Worm (Caenorhabditis elegans) whole organism, L4 larva: ENCODE measurements around the gene chil-11.

Experiments
- T20F7.1 ChIP-seq: fragments of 200-800 bp; sonication (Bioruptor generic); optimal IDR thresholded peaks from 2 replicates; lab custom pipeline; 2018; ENCODE audit warnings: mild to moderate bottlenecking, missing genetic modification characterization, missing compliant biosample characterization
- Y105C5A.15 ChIP-seq: fragments of 200-800 bp; sonication (Bioruptor generic); IDR thresholded peaks from 2 replicates; pipeline ENCODE4 v1.3.6; 2022; ENCODE audit warnings: missing genetic modification characterization, missing compliant biosample characterization
- aha-1 ChIP-seq: fragments of 150-350 bp; peaks from one replicate; lab custom pipeline; 2014; ENCODE audit warnings: missing biosample characterization, missing genetic modification characterization
- ama-1 ChIP-seq: fragments of 150-350 bp; optimal IDR thresholded peaks from 2 replicates; lab custom pipeline; 2014; ENCODE audit warnings: inconsistent platforms, mixed read lengths
- ceh-32 ChIP-seq: sonication (generic microtip); optimal IDR thresholded peaks from 2 replicates; lab custom pipeline; 2016; ENCODE audit warnings: mild to moderate bottlenecking, missing genetic modification characterization, missing compliant biosample characterization; ENCODE audit not compliant: poor library complexity
- daf-12 ChIP-seq: fragments of 150-350 bp; optimal IDR thresholded peaks from 2 replicates; lab custom pipeline; 2014; ENCODE audit warnings: missing biosample characterization, missing genetic modification reagents, missing genetic modification characterization
- duxl-1 ChIP-seq: sonication (generic microtip); optimal IDR thresholded peaks from 2 replicates; lab custom pipeline; 2016; ENCODE audit warnings: mild to moderate bottlenecking, missing genetic modification characterization, moderate library complexity, missing compliant biosample characterization; ENCODE audit not compliant: poor library complexity
- dve-1 ChIP-seq: sonication (generic microtip); optimal IDR thresholded peaks from 2 replicates; lab custom pipeline; 2017; ENCODE audit warnings: antibody characterized with exemption, mild to moderate bottlenecking, missing genetic modification characterization, missing compliant biosample characterization; ENCODE audit not compliant: insufficient read depth
- fkh-10 ChIP-seq: fragments of 150-350 bp; optimal IDR thresholded peaks from 2 replicates; lab custom pipeline; 2014; ENCODE audit warnings: missing biosample characterization, missing genetic modification reagents, missing genetic modification characterization
- hif-1 ChIP-seq, 2 experiments: sonication (generic microtip); optimal IDR thresholded peaks; 2 replicates each; lab custom pipeline; 2016 to 2017; ENCODE audit warnings: missing compliant biosample characterization in 2 of 2, missing genetic modification characterization in 2 of 2, missing genetic modification reagents in 2 of 2, missing genotype in 2 of 2, mild to moderate bottlenecking in 1 of 2
- hlh-11 ChIP-seq: fragments of 200-800 bp; sonication (Bioruptor generic); optimal IDR thresholded peaks from 2 replicates; lab custom pipeline; 2018; ENCODE audit warnings: mild to moderate bottlenecking, missing genetic modification characterization, missing compliant biosample characterization
- hmg-1.1 ChIP-seq: fragments of 200-800 bp; sonication (Bioruptor generic); IDR thresholded peaks from 2 replicates; pipeline ENCODE4 v1.3.6; 2022; ENCODE audit warnings: missing genetic modification reagents, missing genetic modification characterization, missing compliant biosample characterization
- lin-29 ChIP-seq: fragments of 200-800 bp; sonication (Bioruptor generic); IDR thresholded peaks from 2 replicates; pipeline ENCODE4 v1.3.6; 2022; ENCODE audit warnings: missing genetic modification reagents, missing genetic modification characterization, missing compliant biosample characterization
- lin-39 ChIP-seq: fragments of 150-350 bp; optimal IDR thresholded peaks from 2 replicates; lab custom pipeline; 2014; ENCODE audit warnings: missing biosample characterization, missing genetic modification reagents, missing genetic modification characterization
- madf-5 ChIP-seq, 2 experiments: fragments of 200-800 bp; sonication (Bioruptor generic); IDR thresholded peaks; 2 replicates each; pipeline ENCODE4 v1.3.6; 2022; ENCODE audit warnings: missing compliant biosample characterization in 2 of 2, missing genetic modification characterization in 2 of 2
- mdl-1 ChIP-seq, 2 experiments: fragments of 150-350 bp in 1 of 2; sonication (generic microtip) in 1 of 2; optimal IDR thresholded peaks; 2 replicates each; lab custom pipeline; 2014 to 2017; ENCODE audit warnings: missing biosample characterization in 2 of 2, missing genetic modification characterization in 2 of 2
- mep-1 ChIP-seq: fragments of 150-350 bp; sonication (generic microtip); optimal IDR thresholded peaks from 3 replicates; lab custom pipeline; 2014; ENCODE audit warnings: missing biosample characterization, missing genetic modification characterization
- mxl-2 ChIP-seq: fragments of 200-800 bp; sonication (Bioruptor generic); conservative IDR thresholded peaks from 2 replicates; pipeline ENCODE4 v1.3.6; 2022; ENCODE audit warnings: missing genetic modification reagents, missing genetic modification characterization, missing compliant biosample characterization
- mxl-3 ChIP-seq: fragments of 200-800 bp; sonication (Bioruptor generic); optimal IDR thresholded peaks from 2 replicates; lab custom pipeline; 2018; ENCODE audit warnings: mild to moderate bottlenecking, missing genetic modification characterization, missing compliant biosample characterization
- nhr-102 ChIP-seq: sonication (generic microtip); optimal IDR thresholded peaks from 2 replicates; lab custom pipeline; 2016; ENCODE audit warnings: mild to moderate bottlenecking, missing genetic modification characterization, moderate library complexity, missing compliant biosample characterization
- nhr-11 ChIP-seq: fragments of 150-350 bp; optimal IDR thresholded peaks from 2 replicates; lab custom pipeline; 2014; ENCODE audit warnings: missing biosample characterization, missing genetic modification characterization
- nhr-25 ChIP-seq: sonication (generic microtip); optimal IDR thresholded peaks from 2 replicates; lab custom pipeline; 2017; ENCODE audit warnings: missing genetic modification characterization, mild to moderate bottlenecking, missing compliant biosample characterization, antibody characterized with exemption, moderate library complexity, borderline replicate concordance; ENCODE audit not compliant: insufficient read depth
- rbr-2 ChIP-seq: sonication (generic microtip); optimal IDR thresholded peaks from 2 replicates; lab custom pipeline; 2016; ENCODE audit warnings: missing genotype, missing genetic modification characterization, missing compliant biosample characterization
- sdz-12 ChIP-seq: fragments of 200-800 bp; sonication (Bioruptor generic); optimal IDR thresholded peaks from 2 replicates; lab custom pipeline; 2018; ENCODE audit warnings: mild to moderate bottlenecking, missing genetic modification characterization, missing compliant biosample characterization
- tag-97 ChIP-seq: fragments of 200-800 bp; sonication (Bioruptor generic); IDR thresholded peaks from 2 replicates; pipeline ENCODE4 v1.3.6; 2022; ENCODE audit warnings: missing genetic modification characterization, missing compliant biosample characterization
- tra-1 ChIP-seq: fragments of 200-800 bp; sonication (Bioruptor generic); IDR thresholded peaks from 2 replicates; pipeline ENCODE4 v1.3.6; 2022; ENCODE audit warnings: missing genetic modification reagents, missing genetic modification characterization, missing compliant biosample characterization
- unc-130 ChIP-seq: sonication (generic microtip); optimal IDR thresholded peaks from 2 replicates; lab custom pipeline; 2016; ENCODE audit warnings: missing genetic modification reagents, missing genetic modification characterization, missing compliant biosample characterization
- unc-62 ChIP-seq, 3 experiments: fragments of 150-350 bp in 1 of 3; sonication (generic microtip); optimal IDR thresholded peaks in 2 of 3; peaks in 1 of 3; 1 replicate in 1 of 3; 2 replicates in 2 of 3; lab custom pipeline; 2014 to 2017; ENCODE audit warnings: missing biosample characterization in 3 of 3, missing genetic modification characterization in 3 of 3, missing genetic modification reagents in 3 of 3, missing genotype in 1 of 3
- zip-2 ChIP-seq: fragments of 150-350 bp; optimal IDR thresholded peaks from 2 replicates; lab custom pipeline; 2014; ENCODE audit warnings: missing biosample characterization, missing genetic modification characterization

The chil-11 gene

DNA sequence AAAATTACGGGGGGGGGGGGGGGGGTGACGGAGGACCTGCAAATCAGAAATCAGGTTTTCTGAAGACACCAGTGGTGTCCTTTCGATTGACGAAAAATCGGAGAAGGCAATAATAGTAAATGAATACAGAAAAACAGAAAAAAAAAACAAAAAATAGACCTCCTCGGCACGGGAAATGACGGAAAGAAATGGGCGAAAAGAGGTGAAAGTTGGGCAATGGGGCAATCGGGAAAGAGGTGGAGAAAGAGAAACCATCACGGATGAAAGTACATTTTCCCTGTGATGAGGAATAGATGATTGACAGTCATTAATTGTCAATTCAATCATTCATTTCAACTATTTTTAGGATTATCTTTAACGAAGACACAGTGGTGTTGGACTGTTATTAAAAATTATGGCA, 37.2 kb upstream of the chil-11 start:
- TF ChIP-seq zip-2 (tag; lab: Kevin White, UChicago), result no peak
- no peak for TF ChIP-seq tra-1
- no peak for TF ChIP-seq Y105C5A.15 (GFP tag; lab: Robert Waterston, UW)
- no peak for TF ChIP-seq mxl-2
- no peak for TF ChIP-seq unc-130 (GFP tag; lab: Kevin White, UChicago)
- no peak for TF ChIP-seq hlh-11 (tag; lab: Kevin White, UChicago)
- TF ChIP-seq ceh-32, result no peak
- no peak for TF ChIP-seq lin-39 (tag; lab: Kevin White, UChicago)
- no peak for TF ChIP-seq tag-97 (GFP tag; lab: Robert Waterston, UW)
- TF ChIP-seq nhr-102, result no peak

DNA sequence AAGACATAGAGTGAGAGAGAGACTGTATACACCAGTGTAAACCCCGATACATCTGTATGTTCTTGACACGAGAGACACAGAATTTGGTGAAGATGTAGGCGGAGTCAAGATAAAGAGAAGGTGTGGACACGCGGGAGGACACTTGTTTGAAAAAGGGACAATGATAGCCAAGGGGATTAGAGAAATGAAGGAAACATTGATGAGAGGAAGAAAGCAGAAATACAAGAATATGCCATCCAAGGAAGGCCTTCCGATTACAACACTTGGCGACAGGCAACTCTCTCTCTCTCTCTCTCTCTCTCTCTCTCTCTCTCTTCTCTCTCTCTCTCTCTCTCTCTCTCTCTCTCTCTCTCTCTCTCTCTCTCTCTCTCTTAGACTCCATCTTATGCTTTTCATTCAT, 34.5 kb upstream of the chil-11 start:
- TF ChIP-seq mdl-1 (tag; optimal IDR thresholded peaks at IDR 0.05; lab: Kevin White, UChicago), result peak; percentile 3 to 8
- no peak for TF ChIP-seq T20F7.1 (GFP tag; lab: Kevin White, UChicago)
- TF ChIP-seq nhr-25 (tag; lab: Kevin White, UChicago), result peak; percentile 64
- peak; percentile 41; the same call in 1 of the 2 replicates for TF ChIP-seq lin-29
- no peak for TF ChIP-seq lin-39 (tag; lab: Kevin White, UChicago)
- TF ChIP-seq mep-1 (tag; lab: Kevin White, UChicago), result no peak
- no peak for TF ChIP-seq madf-5 (GFP tag; IDR thresholded peaks at IDR 0.05; lab: Robert Waterston, UW)
- TF ChIP-seq hmg-1.1, result no peak
- no peak for TF ChIP-seq dve-1 (tag; lab: Kevin White, UChicago)
- TF ChIP-seq unc-62 (GFP tag; optimal IDR thresholded peaks at IDR 0.05 in 1 of 2; lab: Kevin White, UChicago), result peak in 1 of 2 experiments; percentile 46
- TF ChIP-seq unc-62 (tag; optimal IDR thresholded peaks at IDR 0.05; lab: Kevin White, UChicago), result no peak
- TF ChIP-seq sdz-12 (GFP tag; lab: Kevin White, UChicago), result no peak
- TF ChIP-seq mxl-3, result peak; percentile 82

DNA sequence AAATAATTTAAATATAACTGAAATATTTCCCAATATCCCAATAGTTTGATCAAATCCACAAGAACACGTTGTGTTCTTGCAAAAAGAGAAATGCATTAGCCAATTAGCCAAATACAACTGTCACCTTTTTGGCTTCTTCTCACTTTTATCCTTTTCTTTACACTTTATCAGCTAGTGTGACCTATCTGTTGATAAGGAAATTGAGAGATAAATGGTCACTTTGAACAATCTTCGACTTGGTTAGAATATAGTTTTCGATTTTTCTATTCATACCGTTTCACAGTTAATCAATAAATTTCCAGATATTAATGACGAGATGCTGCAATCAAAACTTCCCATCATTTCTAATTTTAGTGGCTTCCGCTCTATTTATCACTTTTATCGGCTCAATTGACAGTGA, 32.3 kb upstream of the chil-11 start, which contains the start of gene C55C3.1:
C55C3.1 (plus strand) TSS at position 301 of the 400 bp plus-strand sequence.
- TF ChIP-seq nhr-11 (tag; lab: Kevin White, UChicago), result no peak

DNA sequence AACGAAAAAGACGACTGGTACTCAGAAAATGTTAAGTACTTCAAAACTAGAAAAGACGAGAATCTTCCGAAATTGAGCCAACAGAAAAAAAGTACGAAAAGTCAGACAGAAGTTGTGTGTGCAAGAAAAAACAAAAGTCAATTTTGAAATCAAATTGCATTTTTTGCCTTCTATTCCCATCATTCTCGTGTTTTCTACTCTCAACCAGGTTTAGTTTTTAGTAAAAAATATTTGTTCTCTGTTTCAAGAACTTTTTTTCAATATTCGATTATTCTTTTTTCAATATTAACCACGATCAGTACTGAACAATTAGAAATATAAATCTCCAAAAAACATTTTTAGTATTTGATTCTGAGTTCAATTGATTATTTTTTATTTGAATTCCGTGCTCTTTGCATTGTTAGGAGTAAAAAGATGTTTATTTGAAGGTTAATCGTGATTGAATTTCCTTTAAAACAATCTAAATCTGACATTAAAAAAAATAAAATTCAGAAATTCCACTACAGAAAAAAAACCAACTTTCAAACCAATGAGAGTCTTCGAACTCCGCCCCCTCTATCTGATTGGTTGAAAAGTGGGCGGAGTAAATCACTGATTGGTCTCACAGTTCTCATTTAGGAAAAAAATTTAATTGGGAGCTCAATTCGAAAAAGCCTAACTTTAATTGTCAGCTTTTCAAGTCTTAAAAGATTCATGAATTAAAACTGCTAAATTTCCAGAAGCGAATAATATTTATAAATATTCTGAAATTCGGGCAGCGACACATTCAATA, 25.6 kb upstream of the chil-11 start:
- peak; percentile 33 for TF ChIP-seq fkh-10 (GFP tag; lab: Kevin White, UChicago)
- TF ChIP-seq daf-12, result no peak
- no peak for TF ChIP-seq hif-1 (tag; optimal IDR thresholded peaks at IDR 0.05; lab: Kevin White, UChicago)
- peak; percentile 55 for TF ChIP-seq aha-1
- TF ChIP-seq ama-1 (lab: Kevin White, UChicago), result no peak
- TF ChIP-seq unc-62 (GFP tag; optimal IDR thresholded peaks at IDR 0.05 in 1 of 2; lab: Kevin White, UChicago), result peak in 1 of 2 experiments; percentile 58
- no peak for TF ChIP-seq unc-62 (tag; optimal IDR thresholded peaks at IDR 0.05; lab: Kevin White, UChicago)

DNA sequence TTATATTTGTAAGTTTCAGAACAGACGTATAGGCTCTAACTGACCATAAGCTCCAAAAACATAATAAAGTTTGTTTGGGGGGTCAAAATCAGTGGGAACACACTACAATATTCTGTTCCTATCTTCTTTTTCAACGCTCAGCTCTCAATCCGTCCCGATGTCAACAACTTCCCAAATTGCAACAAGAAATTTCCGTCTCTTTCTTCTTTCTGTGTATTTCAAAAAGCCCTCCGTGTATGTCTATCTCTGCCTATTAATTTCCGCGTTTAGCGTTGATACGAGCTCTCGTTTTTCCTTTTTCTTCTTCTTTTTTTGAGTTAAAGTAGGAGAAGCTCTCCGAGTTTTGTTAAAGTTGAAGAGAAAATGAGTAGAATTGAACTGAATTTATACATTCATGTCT, 17.5 kb upstream of the chil-11 start:
- TF ChIP-seq fkh-10 (GFP tag; lab: Kevin White, UChicago) (peak; percentile 65), rbr-2 (tag; lab: Kevin White, UChicago) (no peak)

DNA sequence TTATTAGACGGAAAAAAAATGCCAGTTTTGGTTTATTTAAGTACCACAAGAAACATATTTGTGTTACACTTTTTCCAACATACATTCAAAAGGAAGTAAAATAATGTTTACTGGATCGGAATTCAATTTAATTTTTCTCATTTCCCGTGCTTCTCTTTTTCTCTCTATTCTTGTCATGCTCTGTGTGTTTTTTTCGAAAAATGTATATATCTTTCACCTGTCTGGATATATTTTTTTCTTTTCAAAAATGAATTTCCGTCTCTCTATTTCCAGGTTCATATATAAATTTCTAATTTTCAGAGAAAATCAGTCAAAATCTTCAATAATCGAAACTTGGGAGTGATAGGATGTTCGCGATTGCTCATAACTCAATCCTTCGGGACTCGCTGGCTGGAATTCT, 15.8 kb upstream of the chil-11 start, which contains the start of gene H35B03.1:
H35B03.1 (plus strand) TSS at position 301 of the 400 bp plus-strand sequence.
- TF ChIP-seq duxl-1 (tag; lab: Kevin White, UChicago), result no peak
